Worm (Caenorhabditis elegans): Measurements from ENCODE around the gene ZK938.11.

Gene ZK938.11

DNA sequence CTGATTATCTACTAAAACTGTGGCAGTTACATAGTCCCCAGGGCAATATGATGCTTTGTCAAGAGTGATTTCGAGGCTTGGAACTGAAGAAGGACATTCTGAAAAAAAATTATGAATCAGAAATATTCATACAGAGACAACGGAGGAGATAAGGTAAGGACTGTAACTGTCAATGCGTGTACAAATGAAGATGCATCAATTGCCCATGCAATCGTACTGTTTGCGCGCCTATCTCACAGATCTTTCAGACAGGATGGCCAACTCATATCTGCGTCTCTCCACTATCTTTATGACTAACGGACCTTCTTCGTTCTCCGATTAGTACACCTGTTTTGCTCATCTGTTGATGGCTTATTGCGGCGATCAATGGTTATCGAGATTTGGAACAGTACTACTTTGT is at the start of gene ZK938.11:
TSS of gene ZK938.11 (minus strand) at position 101 of the 400 bp plus-strand sequence.
- TF ChIP-seq med-1 (GFP tag; optimal IDR thresholded peaks at IDR 0.05; ENCODE audit: insufficient read depth) (no peak), ztf-23 (GFP tag; IDR thresholded peaks at IDR 0.05) (no peak), ref-1 (GFP tag; conservative IDR thresholded peaks at IDR 0.05) (no peak), cog-1 (tag; optimal IDR thresholded peaks at IDR 0.05) (no peak), tab-1 (GFP tag; IDR thresholded peaks at IDR 0.05) (no peak), flt-1 (GFP tag; IDR thresholded peaks at IDR 0.05) (no peak), T22C8.4 (GFP tag; IDR thresholded peaks at IDR 0.05) (no peak), klf-2 (GFP tag; conservative IDR thresholded peaks at IDR 0.05) (no peak), ztf-29 (GFP tag; IDR thresholded peaks at IDR 0.05) (no peak)

DNA sequence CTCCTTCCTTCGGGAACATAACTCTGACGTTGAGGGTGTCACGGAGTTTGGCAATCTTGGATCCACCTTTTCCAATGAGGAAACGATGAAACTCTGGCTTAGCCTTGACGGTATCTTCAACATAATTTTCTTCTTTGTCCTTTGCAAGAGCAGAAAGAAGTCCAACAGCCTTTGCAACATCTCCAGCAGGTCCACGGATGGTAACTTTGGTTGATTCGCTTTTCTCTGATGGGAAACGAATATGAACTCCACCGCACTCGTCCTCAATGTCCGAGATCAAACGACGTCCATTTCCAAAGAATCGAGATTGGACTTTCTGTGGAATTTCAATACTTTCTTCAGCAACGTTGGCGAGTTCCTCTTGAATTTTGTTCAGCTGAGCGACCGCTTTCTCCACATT is 48.3 kb upstream of the ZK938.11 start:
- TF ChIP-seq med-1 (GFP tag; optimal IDR thresholded peaks at IDR 0.05; ENCODE audit: insufficient read depth): no peak
- no peak for TF ChIP-seq tab-1 (GFP tag; IDR thresholded peaks at IDR 0.05)
- TF ChIP-seq ref-1 (GFP tag; conservative IDR thresholded peaks at IDR 0.05): no peak
- TF ChIP-seq ztf-23 (GFP tag; IDR thresholded peaks at IDR 0.05): no peak
- no peak for TF ChIP-seq ztf-29 (GFP tag; IDR thresholded peaks at IDR 0.05)

DNA sequence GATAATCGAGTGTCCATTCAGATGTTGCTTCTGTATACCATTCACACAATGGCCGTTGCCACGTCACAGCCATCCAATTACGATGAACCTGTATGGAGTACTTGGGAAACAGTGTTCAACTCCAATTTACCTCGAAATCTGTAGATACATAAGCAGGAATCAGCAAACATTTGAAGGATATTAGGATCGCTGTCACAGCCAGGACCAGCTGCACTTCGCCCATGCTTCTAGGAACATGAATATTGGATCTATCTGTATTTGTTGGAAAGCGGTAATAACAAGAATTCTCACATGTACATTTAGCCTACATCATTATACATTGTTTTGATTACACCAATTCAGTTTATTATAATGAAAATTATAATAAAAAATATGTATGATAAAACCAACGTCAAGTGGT is 46.0 kb upstream of the ZK938.11 start, which contains the start of gene algn-8:
TSS of gene algn-8 (minus strand) at position 227 of the 400 bp plus-strand sequence.
- TF ChIP-seq ztf-29 (GFP tag; IDR thresholded peaks at IDR 0.05) (no peak), cog-1 (tag; optimal IDR thresholded peaks at IDR 0.05) (no peak), klf-2 (GFP tag; conservative IDR thresholded peaks at IDR 0.05) (no peak), ref-1 (GFP tag; conservative IDR thresholded peaks at IDR 0.05) (no peak), med-1 (GFP tag; optimal IDR thresholded peaks at IDR 0.05; ENCODE audit: insufficient read depth) (no peak), tab-1 (GFP tag; IDR thresholded peaks at IDR 0.05) (no peak), ztf-23 (GFP tag; IDR thresholded peaks at IDR 0.05) (no peak), flt-1 (GFP tag; IDR thresholded peaks at IDR 0.05) (no peak), T22C8.4 (GFP tag; IDR thresholded peaks at IDR 0.05) (no peak)

DNA sequence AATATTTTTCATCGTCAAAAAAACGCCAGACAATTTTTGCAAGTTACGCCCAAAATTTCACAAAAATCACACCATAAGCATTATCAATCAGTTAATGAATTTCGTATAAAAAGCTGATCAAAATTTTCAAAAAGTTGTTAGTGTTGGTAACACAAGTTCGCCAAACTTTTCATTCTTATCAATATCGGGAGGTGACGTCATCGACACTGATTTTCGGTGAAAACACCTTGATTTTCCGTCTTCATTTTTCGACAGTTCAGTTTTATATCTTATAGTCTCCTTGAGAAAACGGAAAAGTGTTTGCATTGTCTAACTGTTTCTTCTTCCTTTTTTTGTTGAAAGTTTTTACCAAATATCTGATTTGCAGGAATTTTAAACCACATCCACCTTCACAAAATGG is 40.6 kb upstream of the ZK938.11 start, which contains the start of gene C08H9.15:
TSS of gene C08H9.15 (plus strand) at position 368 of the 400 bp plus-strand sequence.
- no peak for TF ChIP-seq tab-1 (GFP tag; IDR thresholded peaks at IDR 0.05)
- TF ChIP-seq med-1 (GFP tag; optimal IDR thresholded peaks at IDR 0.05; ENCODE audit: insufficient read depth): no peak
- TF ChIP-seq flt-1 (GFP tag; IDR thresholded peaks at IDR 0.05): no peak
- TF ChIP-seq ztf-29 (GFP tag; IDR thresholded peaks at IDR 0.05): no peak

DNA sequence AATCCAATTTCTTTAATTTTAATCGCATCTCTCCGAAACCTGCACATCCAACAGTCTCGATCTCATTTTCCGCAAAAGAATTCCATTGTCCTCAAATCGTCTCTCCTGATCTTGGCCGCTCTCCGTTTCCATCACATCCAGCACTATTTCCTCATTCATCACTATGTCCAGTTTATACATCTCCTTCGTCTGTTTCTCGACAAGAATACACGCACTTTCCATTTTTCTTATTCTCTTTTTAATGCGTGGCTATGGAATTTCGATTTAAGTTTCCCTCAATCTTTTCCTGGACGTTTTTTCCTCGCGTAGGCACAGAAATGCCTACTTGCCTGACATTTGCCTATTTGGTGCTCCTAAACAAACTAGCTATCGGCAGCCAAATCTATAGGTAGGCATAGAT is 39.6 kb upstream of the ZK938.11 start:
- no peak for TF ChIP-seq klf-2 (GFP tag; conservative IDR thresholded peaks at IDR 0.05)
- no peak for TF ChIP-seq cog-1 (tag; optimal IDR thresholded peaks at IDR 0.05)
- no peak for TF ChIP-seq flt-1 (GFP tag; IDR thresholded peaks at IDR 0.05)
- TF ChIP-seq tab-1 (GFP tag; IDR thresholded peaks at IDR 0.05): no peak
- TF ChIP-seq ztf-29 (GFP tag; IDR thresholded peaks at IDR 0.05): no peak
- no peak for TF ChIP-seq med-1 (GFP tag; optimal IDR thresholded peaks at IDR 0.05; ENCODE audit: insufficient read depth)
- no peak for TF ChIP-seq ref-1 (GFP tag; conservative IDR thresholded peaks at IDR 0.05)
- no peak for TF ChIP-seq ztf-23 (GFP tag; IDR thresholded peaks at IDR 0.05)
- TF ChIP-seq T22C8.4 (GFP tag; IDR thresholded peaks at IDR 0.05): no peak

DNA sequence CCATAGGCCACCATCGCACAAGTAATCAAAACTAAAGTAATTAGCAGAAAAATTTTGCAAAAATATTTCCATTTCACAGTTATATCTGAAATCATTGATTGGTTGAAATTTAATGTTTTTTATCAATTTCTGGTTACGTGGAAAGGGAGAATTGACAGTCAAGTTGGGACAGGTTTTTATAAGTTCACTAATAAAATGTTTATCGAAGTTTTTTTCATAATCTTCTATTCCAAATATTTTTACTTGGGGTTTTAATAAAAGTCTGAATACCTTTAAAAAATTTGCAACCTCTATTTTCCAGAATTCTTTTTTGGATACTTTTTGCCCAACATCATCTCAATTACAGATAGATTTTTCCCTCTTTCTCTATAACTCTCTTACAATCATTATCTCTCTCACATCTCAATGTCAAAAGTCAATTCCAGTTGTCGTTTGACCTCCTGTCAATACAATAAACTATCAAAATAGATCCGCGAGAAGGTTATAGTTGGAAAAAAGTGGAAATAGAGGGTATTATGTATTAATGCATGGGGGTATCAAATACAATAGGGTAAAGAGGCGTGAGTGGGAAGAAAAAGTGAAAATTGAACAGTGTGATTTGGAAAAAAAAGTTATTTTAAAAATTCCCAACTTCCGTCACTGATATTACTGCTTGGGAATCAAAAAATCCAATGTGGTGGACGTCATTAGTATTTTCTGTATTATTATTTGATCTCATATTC is 34.5 kb upstream of the ZK938.11 start, which contains the start of the genes chil-2 and ctsa-3.2:
TSS of gene chil-2 (minus strand) at position 101 of the 722 bp plus-strand sequence.
TSS of gene ctsa-3.2 (plus strand) at position 672 of the 722 bp plus-strand sequence.
- TF ChIP-seq tab-1 (GFP tag; IDR thresholded peaks at IDR 0.05) (no peak), ref-1 (GFP tag; conservative IDR thresholded peaks at IDR 0.05) (no peak), ztf-29 (GFP tag; IDR thresholded peaks at IDR 0.05) (no peak), klf-2 (GFP tag; conservative IDR thresholded peaks at IDR 0.05) (no peak), flt-1 (GFP tag; IDR thresholded peaks at IDR 0.05) (no peak), ztf-23 (GFP tag; IDR thresholded peaks at IDR 0.05) (no peak), T22C8.4 (GFP tag; IDR thresholded peaks at IDR 0.05) (no peak), cog-1 (tag; optimal IDR thresholded peaks at IDR 0.05) (no peak), med-1 (GFP tag; optimal IDR thresholded peaks at IDR 0.05; ENCODE audit: insufficient read depth) (no peak)

DNA sequence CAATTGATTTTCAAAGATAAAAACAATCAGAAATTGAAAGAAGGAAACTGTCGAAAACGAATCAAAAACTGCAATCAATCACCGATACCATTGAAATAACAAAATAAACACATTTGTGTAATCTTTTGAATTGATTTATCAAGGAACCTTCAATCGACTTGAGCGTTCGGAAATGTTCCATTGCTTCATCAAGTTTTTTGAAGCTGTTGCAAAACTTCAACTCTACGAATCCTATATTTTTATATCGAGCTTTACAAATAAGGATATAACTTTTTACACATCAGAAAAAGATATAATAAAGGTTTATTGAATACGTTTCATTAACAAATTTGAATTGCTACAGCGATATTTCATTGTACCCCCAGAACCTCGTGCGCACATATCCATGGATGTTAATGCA is 32.7 kb upstream of the ZK938.11 start, which contains the start of gene chil-8:
TSS of gene chil-8 (minus strand) at position 101 of the 400 bp plus-strand sequence.
- TF ChIP-seq ztf-29 (GFP tag; IDR thresholded peaks at IDR 0.05): no peak
- TF ChIP-seq klf-2 (GFP tag; conservative IDR thresholded peaks at IDR 0.05): no peak
- no peak for TF ChIP-seq T22C8.4 (GFP tag; IDR thresholded peaks at IDR 0.05)
- no peak for TF ChIP-seq med-1 (GFP tag; optimal IDR thresholded peaks at IDR 0.05; ENCODE audit: insufficient read depth)
- no peak for TF ChIP-seq ref-1 (GFP tag; conservative IDR thresholded peaks at IDR 0.05)
- no peak for TF ChIP-seq cog-1 (tag; optimal IDR thresholded peaks at IDR 0.05)
- no peak for TF ChIP-seq flt-1 (GFP tag; IDR thresholded peaks at IDR 0.05)
- no peak for TF ChIP-seq ztf-23 (GFP tag; IDR thresholded peaks at IDR 0.05)
- TF ChIP-seq tab-1 (GFP tag; IDR thresholded peaks at IDR 0.05): no peak

DNA sequence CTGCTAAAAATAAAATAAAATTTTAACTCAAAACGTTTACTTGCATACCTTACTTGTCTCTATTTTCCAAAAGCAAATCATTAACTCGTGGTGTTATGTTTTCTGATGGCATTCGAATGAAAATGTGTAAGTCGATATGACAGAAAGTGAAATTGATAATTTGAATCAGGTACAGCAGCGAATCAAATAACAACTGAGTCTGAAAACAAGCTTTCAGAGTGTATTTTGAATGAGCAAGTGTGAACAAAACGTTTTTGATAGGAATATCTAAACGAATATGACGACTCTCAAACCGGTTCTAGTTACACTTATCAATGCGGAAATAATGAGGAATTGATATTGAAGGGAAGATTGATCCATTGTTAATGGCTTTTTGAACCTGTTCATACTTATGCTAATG is 30.8 kb upstream of the ZK938.11 start, which contains the start of gene chil-7:
TSS of gene chil-7 (minus strand) at position 112 of the 400 bp plus-strand sequence.
- TF ChIP-seq klf-2 (GFP tag; conservative IDR thresholded peaks at IDR 0.05) (no peak), cog-1 (tag; optimal IDR thresholded peaks at IDR 0.05) (no peak), ref-1 (GFP tag; conservative IDR thresholded peaks at IDR 0.05) (no peak), ztf-23 (GFP tag; IDR thresholded peaks at IDR 0.05) (no peak), T22C8.4 (GFP tag; IDR thresholded peaks at IDR 0.05) (no peak), flt-1 (GFP tag; IDR thresholded peaks at IDR 0.05) (no peak), tab-1 (GFP tag; IDR thresholded peaks at IDR 0.05) (no peak), ztf-29 (GFP tag; IDR thresholded peaks at IDR 0.05) (no peak), med-1 (GFP tag; optimal IDR thresholded peaks at IDR 0.05; ENCODE audit: insufficient read depth) (no peak)

DNA sequence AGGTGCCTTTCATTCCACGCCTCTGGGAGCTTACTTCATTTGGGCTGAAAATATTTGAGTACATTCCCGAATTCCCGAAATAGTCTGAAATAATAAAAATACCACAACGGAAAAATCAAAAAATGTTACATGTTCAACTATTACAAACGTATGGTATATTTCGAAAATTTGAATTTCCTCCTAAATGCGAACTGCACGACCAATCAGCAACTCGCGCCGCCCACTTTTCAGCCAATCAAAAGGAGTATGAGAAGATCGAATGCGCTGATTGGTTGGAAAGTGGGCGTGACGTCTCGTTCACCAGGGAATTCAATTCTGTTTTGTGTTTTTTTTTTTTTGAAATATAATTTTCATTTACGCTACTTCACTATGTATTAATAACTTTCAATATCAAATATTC is 28.5 kb upstream of the ZK938.11 start, which contains the start of gene old-1:
TSS of gene old-1 (minus strand) at position 50 of the 400 bp plus-strand sequence.
- TF ChIP-seq klf-2 (GFP tag; conservative IDR thresholded peaks at IDR 0.05): no peak
- TF ChIP-seq ztf-23 (GFP tag; IDR thresholded peaks at IDR 0.05): no peak
- TF ChIP-seq T22C8.4 (GFP tag; IDR thresholded peaks at IDR 0.05): no peak
- no peak for TF ChIP-seq ztf-29 (GFP tag; IDR thresholded peaks at IDR 0.05)
- TF ChIP-seq tab-1 (GFP tag; IDR thresholded peaks at IDR 0.05): no peak
- TF ChIP-seq med-1 (GFP tag; optimal IDR thresholded peaks at IDR 0.05; ENCODE audit: insufficient read depth): no peak
